Worm (Caenorhabditis elegans): ENCODE data around the gene T05H10.8.

T05H10.8 gene

DNA sequence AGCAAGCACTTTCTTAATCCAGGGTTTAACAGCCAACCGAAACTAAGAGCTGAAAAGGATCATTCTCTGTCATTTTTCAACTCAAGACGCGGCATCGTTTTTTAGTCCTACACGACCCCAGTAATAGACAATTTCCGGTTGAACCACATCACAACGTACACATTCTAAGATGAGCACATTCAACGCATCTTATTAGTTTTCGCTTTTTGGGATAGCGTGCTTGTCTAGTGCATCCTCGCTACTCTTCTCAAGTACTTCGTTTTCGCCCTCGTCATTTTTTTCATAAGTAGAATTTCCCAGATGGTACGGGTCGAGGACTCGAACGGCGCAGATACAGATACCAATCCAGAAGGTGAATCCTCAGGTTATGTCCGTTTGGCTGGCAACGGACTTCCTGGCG, 16.6 kb upstream of the T05H10.8 start, which contains the start of gene T05H10.1:
Gene T05H10.1 (plus strand): TSS at position 301 of the 400 bp plus-strand sequence.
- TF ChIP-seq tab-1 (GFP tag; IDR thresholded peaks at IDR 0.05): no peak
- no peak for TF ChIP-seq T22C8.4 (GFP tag; IDR thresholded peaks at IDR 0.05)

DNA sequence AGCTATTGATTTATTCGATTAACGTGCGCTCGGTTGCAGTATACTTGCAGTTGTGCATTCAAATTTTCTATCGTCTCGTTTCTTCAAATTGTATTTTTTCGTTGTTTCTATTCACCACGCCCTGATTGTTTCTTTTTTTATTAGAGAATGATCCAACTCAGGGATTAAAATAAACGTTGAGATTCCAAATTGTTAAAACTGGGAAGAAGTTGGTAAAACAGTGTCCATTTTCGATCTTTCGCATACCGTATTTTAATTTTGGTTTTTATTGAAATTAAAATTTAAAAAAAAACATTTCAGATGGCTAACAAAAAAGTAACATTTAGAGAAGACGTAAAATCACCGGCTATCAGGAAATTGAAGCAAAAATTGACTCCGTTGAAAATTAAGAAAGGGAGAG, 11.6 kb upstream of the T05H10.8 start, which contains the start of gene apn-1:
Gene apn-1 (plus strand): TSS at position 301 of the 400 bp plus-strand sequence.
- TF ChIP-seq cog-1 (tag; optimal IDR thresholded peaks at IDR 0.05) (no peak), ztf-29 (GFP tag; IDR thresholded peaks at IDR 0.05) (no peak), tab-1 (GFP tag; IDR thresholded peaks at IDR 0.05) (no peak), ref-1 (GFP tag; conservative IDR thresholded peaks at IDR 0.05) (no peak), ztf-23 (GFP tag; IDR thresholded peaks at IDR 0.05) (no peak), flt-1 (GFP tag; IDR thresholded peaks at IDR 0.05) (no peak), klf-2 (GFP tag; conservative IDR thresholded peaks at IDR 0.05) (no peak), T22C8.4 (GFP tag; IDR thresholded peaks at IDR 0.05) (no peak), med-1 (GFP tag; optimal IDR thresholded peaks at IDR 0.05; ENCODE audit: insufficient read depth) (no peak)

DNA sequence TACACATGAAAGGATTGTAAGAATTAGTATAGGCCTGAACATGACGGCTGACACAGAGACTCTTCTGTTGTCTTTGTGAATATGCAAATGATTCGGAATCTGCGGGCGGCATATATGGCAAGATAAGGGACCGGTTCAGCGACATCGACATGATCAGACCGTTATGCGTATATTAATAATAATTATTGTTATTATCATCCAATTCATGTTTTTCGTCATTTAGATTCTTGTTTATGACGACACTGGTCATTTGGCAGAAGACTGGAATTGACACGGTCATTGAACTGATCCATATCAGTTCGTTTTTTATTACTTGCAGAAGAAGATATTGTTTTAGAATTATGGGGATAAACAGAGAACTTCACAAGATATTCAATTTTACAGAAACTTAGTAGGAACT, 8.4 kb upstream of the T05H10.8 start, which contains the start of gene mtre-1:
Gene mtre-1 (minus strand): TSS at position 101 of the 400 bp plus-strand sequence.
- no peak for TF ChIP-seq ref-1 (GFP tag; conservative IDR thresholded peaks at IDR 0.05)
- no peak for TF ChIP-seq ztf-29 (GFP tag; IDR thresholded peaks at IDR 0.05)
- TF ChIP-seq T22C8.4 (GFP tag; IDR thresholded peaks at IDR 0.05): no peak
- no peak for TF ChIP-seq klf-2 (GFP tag; conservative IDR thresholded peaks at IDR 0.05)
- TF ChIP-seq ztf-23 (GFP tag; IDR thresholded peaks at IDR 0.05): no peak
- TF ChIP-seq flt-1 (GFP tag; IDR thresholded peaks at IDR 0.05): no peak
- no peak for TF ChIP-seq cog-1 (tag; optimal IDR thresholded peaks at IDR 0.05)
- TF ChIP-seq med-1 (GFP tag; optimal IDR thresholded peaks at IDR 0.05; ENCODE audit: insufficient read depth): no peak
- no peak for TF ChIP-seq tab-1 (GFP tag; IDR thresholded peaks at IDR 0.05)

DNA sequence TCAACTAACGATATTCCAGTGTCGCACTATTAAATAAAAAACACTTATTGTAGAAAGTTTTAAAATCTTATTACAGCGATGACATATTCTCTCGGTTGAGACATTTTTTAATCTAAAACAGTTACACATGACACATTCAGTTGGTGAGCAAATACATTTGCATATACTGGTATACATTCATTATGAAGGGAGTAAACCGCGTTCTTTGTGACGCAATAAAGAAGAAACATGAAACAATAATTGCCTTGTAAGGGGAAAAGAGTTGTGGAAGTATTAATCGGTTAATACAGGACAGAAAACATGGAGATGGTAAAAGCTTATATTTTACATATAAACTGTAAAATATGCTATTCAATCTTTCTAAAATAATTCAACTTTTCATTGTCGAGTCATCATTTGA, 7.5 kb upstream of the T05H10.8 start:
- TF ChIP-seq cog-1 (tag; optimal IDR thresholded peaks at IDR 0.05) (no peak), ref-1 (GFP tag; conservative IDR thresholded peaks at IDR 0.05) (no peak), tab-1 (GFP tag; IDR thresholded peaks at IDR 0.05) (no peak), med-1 (GFP tag; optimal IDR thresholded peaks at IDR 0.05; ENCODE audit: insufficient read depth) (no peak), flt-1 (GFP tag; IDR thresholded peaks at IDR 0.05) (no peak), ztf-29 (GFP tag; IDR thresholded peaks at IDR 0.05) (no peak), klf-2 (GFP tag; conservative IDR thresholded peaks at IDR 0.05) (no peak), ztf-23 (GFP tag; IDR thresholded peaks at IDR 0.05) (no peak), T22C8.4 (GFP tag; IDR thresholded peaks at IDR 0.05) (no peak)

DNA sequence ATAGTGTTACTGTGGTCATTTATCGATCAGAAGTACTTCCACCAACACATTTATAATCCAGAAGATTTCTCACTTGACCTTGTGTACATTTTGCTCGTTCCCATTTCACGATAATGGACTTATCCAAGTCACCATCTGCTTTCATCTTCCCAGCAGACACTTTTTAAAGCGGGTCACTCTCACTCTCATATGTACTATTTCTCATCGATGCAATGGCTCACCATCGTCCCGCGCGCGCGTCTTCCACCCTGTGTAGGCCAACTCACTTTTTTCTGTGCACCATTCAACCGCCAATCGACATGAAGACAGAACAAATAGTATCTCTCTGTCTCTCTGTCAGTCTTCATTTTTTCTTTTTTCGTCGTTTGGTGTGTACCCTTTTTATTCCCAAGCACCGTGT, 6.7 kb upstream of the T05H10.8 start:
- no peak for TF ChIP-seq med-1 (GFP tag; optimal IDR thresholded peaks at IDR 0.05; ENCODE audit: insufficient read depth)
- no peak for TF ChIP-seq cog-1 (tag; optimal IDR thresholded peaks at IDR 0.05)
- no peak for TF ChIP-seq klf-2 (GFP tag; conservative IDR thresholded peaks at IDR 0.05)
- no peak for TF ChIP-seq ztf-23 (GFP tag; IDR thresholded peaks at IDR 0.05)
- no peak for TF ChIP-seq tab-1 (GFP tag; IDR thresholded peaks at IDR 0.05)
- TF ChIP-seq T22C8.4 (GFP tag; IDR thresholded peaks at IDR 0.05): no peak

DNA sequence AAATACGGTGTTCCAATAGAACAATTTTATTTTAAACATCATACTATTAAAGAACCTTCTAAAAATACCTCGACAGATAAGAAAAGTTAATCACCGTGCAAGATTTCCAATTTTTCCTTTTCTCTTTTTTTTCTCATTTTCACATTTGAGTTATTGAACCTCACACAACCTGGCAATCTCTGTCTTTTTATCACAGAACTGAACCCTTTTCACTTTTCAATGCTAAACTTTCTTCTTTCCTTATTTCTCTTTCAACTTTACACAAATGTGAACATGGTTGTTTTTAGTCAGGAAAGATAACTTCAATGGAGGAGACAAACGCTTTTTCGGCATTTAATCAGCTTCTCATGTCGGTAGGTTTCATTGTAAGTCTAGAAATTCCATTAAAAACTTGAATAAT, 6.0 kb upstream of the T05H10.8 start, which contains the start of gene T05H10.4:
Gene T05H10.4 (plus strand): TSS at position 301 of the 400 bp plus-strand sequence.
- no peak for TF ChIP-seq ztf-29 (GFP tag; IDR thresholded peaks at IDR 0.05)
- no peak for TF ChIP-seq ztf-23 (GFP tag; IDR thresholded peaks at IDR 0.05)
- no peak for TF ChIP-seq ref-1 (GFP tag; conservative IDR thresholded peaks at IDR 0.05)
- TF ChIP-seq T22C8.4 (GFP tag; IDR thresholded peaks at IDR 0.05): no peak
- no peak for TF ChIP-seq med-1 (GFP tag; optimal IDR thresholded peaks at IDR 0.05; ENCODE audit: insufficient read depth)
- TF ChIP-seq klf-2 (GFP tag; conservative IDR thresholded peaks at IDR 0.05): no peak
- TF ChIP-seq cog-1 (tag; optimal IDR thresholded peaks at IDR 0.05): no peak
- TF ChIP-seq flt-1 (GFP tag; IDR thresholded peaks at IDR 0.05): no peak
- TF ChIP-seq tab-1 (GFP tag; IDR thresholded peaks at IDR 0.05): no peak

DNA sequence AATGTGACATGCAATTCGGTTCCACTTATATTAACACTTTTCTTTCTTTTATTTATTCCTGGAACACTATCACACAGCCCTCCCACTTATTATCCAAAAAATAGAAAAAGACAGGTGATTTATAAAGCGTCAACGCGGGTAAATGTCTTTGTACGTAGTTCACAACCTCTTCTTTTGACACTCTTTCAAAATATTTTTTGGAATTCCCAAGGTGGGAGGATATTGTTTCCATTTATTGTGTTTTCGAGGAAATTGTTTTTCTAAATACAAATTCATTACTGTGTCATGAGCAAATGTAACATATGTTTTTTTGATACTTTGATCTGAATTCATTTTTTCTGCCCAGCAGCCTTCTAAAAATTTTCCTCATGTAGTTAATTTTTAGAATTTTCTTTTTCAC, 958 bp upstream of the T05H10.8 start:
- TF ChIP-seq ztf-23 (GFP tag; IDR thresholded peaks at IDR 0.05) (no peak), med-1 (GFP tag; optimal IDR thresholded peaks at IDR 0.05; ENCODE audit: insufficient read depth) (no peak), T22C8.4 (GFP tag; IDR thresholded peaks at IDR 0.05) (no peak), tab-1 (GFP tag; IDR thresholded peaks at IDR 0.05) (no peak), cog-1 (tag; optimal IDR thresholded peaks at IDR 0.05) (no peak), flt-1 (GFP tag; IDR thresholded peaks at IDR 0.05) (no peak)

DNA sequence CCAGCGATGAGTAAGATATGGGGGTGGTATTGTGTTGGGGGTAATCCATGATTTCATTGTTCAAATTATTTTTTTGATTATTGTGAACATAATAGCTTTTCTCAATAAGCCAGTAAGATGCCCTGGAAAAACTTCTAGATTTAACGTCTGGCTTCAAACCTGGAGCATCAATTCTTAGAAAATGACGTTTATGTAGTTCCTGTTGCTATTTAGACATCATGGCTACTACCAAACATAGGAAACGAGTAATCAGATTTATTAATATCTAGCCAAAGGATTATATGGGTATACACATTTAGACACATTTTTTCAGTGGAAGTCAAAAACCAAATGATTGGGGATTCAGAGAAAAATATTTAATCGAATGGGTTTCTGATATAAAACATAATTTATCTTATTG, 663 bp downstream of the T05H10.8 start:
- TF ChIP-seq med-1 (GFP tag; optimal IDR thresholded peaks at IDR 0.05; ENCODE audit: insufficient read depth) (no peak), cog-1 (tag; optimal IDR thresholded peaks at IDR 0.05) (no peak), T22C8.4 (GFP tag; IDR thresholded peaks at IDR 0.05) (no peak), tab-1 (GFP tag; IDR thresholded peaks at IDR 0.05) (no peak), flt-1 (GFP tag; IDR thresholded peaks at IDR 0.05) (no peak), ref-1 (GFP tag; conservative IDR thresholded peaks at IDR 0.05) (no peak), ztf-23 (GFP tag; IDR thresholded peaks at IDR 0.05) (no peak), ztf-29 (GFP tag; IDR thresholded peaks at IDR 0.05) (no peak), klf-2 (GFP tag; conservative IDR thresholded peaks at IDR 0.05) (no peak)

DNA sequence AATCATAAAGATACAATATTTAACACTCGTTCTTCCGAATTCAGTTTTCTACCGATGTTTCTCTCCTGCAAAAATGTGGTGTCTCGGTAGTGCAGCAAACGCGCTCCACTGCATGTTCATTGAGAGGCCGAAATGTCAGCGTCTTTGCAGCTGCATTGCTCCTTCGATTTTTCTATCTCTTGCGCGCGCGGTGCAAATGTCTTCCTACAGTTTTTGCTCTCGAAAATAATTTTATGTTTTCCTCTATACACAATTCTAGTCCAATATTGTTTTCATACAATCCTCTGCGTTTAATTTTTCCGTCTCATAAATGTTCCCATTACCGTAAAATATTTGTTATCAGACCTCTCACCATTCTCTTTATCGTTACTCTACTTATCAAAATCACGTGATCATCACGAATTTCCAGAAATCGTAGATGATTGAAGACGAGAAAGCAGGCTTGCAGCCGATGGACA, 3.5 kb downstream of the T05H10.8 start, which contains the start of gene ufd-2:
Gene ufd-2 (plus strand): TSS at position 408 of the 458 bp plus-strand sequence.
- peak; percentile 14 for TF ChIP-seq cog-1 (tag; optimal IDR thresholded peaks at IDR 0.05)
- TF ChIP-seq ztf-23 (GFP tag; IDR thresholded peaks at IDR 0.05): no peak
- TF ChIP-seq ztf-29 (GFP tag; IDR thresholded peaks at IDR 0.05): no peak

DNA sequence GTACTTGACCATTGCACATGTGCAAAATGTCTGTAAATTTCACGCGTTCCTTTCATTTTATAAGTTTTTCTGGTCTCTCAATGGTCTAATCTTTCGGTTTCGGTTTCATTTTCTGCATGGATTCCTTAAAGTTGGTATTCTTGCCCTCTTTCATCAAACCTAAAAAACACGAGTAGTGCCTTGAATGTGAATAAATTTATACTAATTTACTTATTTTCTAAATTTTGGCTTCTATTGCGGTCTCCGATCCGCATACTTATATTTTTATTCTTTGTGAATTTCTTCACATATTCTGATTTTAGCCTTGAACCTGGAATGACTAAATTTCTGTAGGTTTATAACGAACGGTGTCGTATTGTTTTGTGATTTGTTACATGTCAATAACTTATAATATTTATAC, 7.1 kb downstream of the T05H10.8 start, which contains the start of gene pdha-1:
Gene pdha-1 (plus strand): TSS at position 301 of the 400 bp plus-strand sequence.
- no peak for TF ChIP-seq cog-1 (tag; optimal IDR thresholded peaks at IDR 0.05)
- TF ChIP-seq flt-1 (GFP tag; IDR thresholded peaks at IDR 0.05): no peak
- TF ChIP-seq ztf-23 (GFP tag; IDR thresholded peaks at IDR 0.05): no peak
- TF ChIP-seq ztf-29 (GFP tag; IDR thresholded peaks at IDR 0.05): no peak
- TF ChIP-seq klf-2 (GFP tag; conservative IDR thresholded peaks at IDR 0.05): no peak
- TF ChIP-seq T22C8.4 (GFP tag; IDR thresholded peaks at IDR 0.05): no peak
- no peak for TF ChIP-seq ref-1 (GFP tag; conservative IDR thresholded peaks at IDR 0.05)
- no peak for TF ChIP-seq med-1 (GFP tag; optimal IDR thresholded peaks at IDR 0.05; ENCODE audit: insufficient read depth)
- TF ChIP-seq tab-1 (GFP tag; IDR thresholded peaks at IDR 0.05): no peak
